Worm (Caenorhabditis elegans): ENCODE measurements around the gene tag-234.

DNA sequence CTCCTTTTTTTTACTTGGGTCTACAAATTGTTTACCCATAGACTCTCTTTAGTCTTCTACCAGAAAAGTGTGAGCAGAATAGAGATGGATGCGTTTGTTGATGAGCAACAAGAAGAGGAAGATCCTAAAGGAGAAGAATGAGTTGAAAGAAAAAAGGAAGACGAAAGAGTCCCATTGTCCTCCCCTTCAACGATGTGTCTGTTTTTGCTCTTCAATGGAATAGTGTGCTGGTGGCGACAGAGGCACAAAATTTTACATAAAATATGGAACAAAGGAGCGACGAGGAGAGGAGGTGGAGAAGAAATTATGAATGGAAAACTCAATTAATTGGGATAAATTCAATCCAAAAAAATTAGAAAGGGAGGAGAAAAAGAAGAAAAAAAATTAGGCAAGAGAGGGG lies 3.4 kb upstream of the tag-234 start:
- TF ChIP-seq hlh-1 (tag; optimal IDR thresholded peaks at IDR 0.05) (no peak), snpc-4 (tag; optimal IDR thresholded peaks at IDR 0.05) (no peak), unc-62 (GFP tag; optimal IDR thresholded peaks at IDR 0.05) (no peak), flh-1 (GFP tag; optimal IDR thresholded peaks at IDR 0.05) (no peak), nhr-12 (tag; optimal IDR thresholded peaks at IDR 0.05) (no peak), elt-3 (tag; optimal IDR thresholded peaks at IDR 0.05) (no peak), sem-2 (GFP tag; optimal IDR thresholded peaks at IDR 0.05) (no peak), nhr-28 (tag; optimal IDR thresholded peaks at IDR 0.05) (no peak), nhr-76 (tag; optimal IDR thresholded peaks at IDR 0.05) (no peak), mls-2 (tag; optimal IDR thresholded peaks at IDR 0.05) (no peak), lin-13 (tag; optimal IDR thresholded peaks at IDR 0.05) (no peak)

Data from whole organism, mixed stage, embryonic.